Worm (Caenorhabditis elegans) whole organism, L4 larva: ENCODE data around the gene C16C8.14.
"Not testable (repeated sequence)": the region's sequence is repeated elsewhere in the genome, so short reads cannot be mapped to it uniquely, and the experiment has no call there.

Experiments
- T26A8.4 ChIP-seq: fragments of 200-800 bp; sonication (Bioruptor generic); IDR thresholded peaks from 2 replicates; pipeline ENCODE4 v1.3.6; 2022; ENCODE audit warnings: missing genetic modification characterization, missing compliant biosample characterization
- Y48G9A.11 ChIP-seq: fragments of 200-800 bp; sonication (Bioruptor generic); IDR thresholded peaks from 2 replicates; pipeline ENCODE4 v1.3.6; 2022; ENCODE audit warnings: missing genetic modification reagents, missing genetic modification characterization, missing compliant biosample characterization
- aha-1 ChIP-seq: fragments of 150-350 bp; peaks from one replicate; lab custom pipeline; 2014; ENCODE audit warnings: missing biosample characterization, missing genetic modification characterization
- ceh-28 ChIP-seq: fragments of 150-350 bp; optimal IDR thresholded peaks from 2 replicates; lab custom pipeline; 2014; ENCODE audit warnings: missing biosample characterization, missing genetic modification reagents, missing genetic modification characterization
- daf-12 ChIP-seq: fragments of 150-350 bp; optimal IDR thresholded peaks from 2 replicates; lab custom pipeline; 2014; ENCODE audit warnings: missing biosample characterization, missing genetic modification reagents, missing genetic modification characterization
- daf-19 ChIP-seq: fragments of 200-800 bp; sonication (Bioruptor generic); conservative IDR thresholded peaks from 2 replicates; pipeline ENCODE4 v1.3.6; 2022; ENCODE audit warnings: missing genetic modification characterization, missing compliant biosample characterization
- dmd-8 ChIP-seq: fragments of 200-800 bp; sonication (Bioruptor generic); IDR thresholded peaks from 2 replicates; pipeline ENCODE4 v1.3.6; 2022; ENCODE audit warnings: missing genetic modification characterization, missing compliant biosample characterization
- dmd-9 ChIP-seq: fragments of 200-800 bp; sonication (Bioruptor generic); IDR thresholded peaks from 2 replicates; pipeline ENCODE4 v1.3.6; 2022; ENCODE audit warnings: missing genetic modification reagents, missing genetic modification characterization, missing compliant biosample characterization
- dpl-1 ChIP-seq: fragments of 150-350 bp; optimal IDR thresholded peaks from 2 replicates; lab custom pipeline; 2014; ENCODE audit warnings: missing biosample characterization, missing genetic modification reagents, missing genetic modification characterization
- egl-43 ChIP-seq: fragments of 200-800 bp; sonication (Bioruptor generic); IDR thresholded peaks from 2 replicates; pipeline ENCODE4 v1.3.6; 2022; ENCODE audit warnings: missing genetic modification reagents, missing genetic modification characterization, missing compliant biosample characterization
- hlh-11 ChIP-seq: fragments of 200-800 bp; sonication (Bioruptor generic); optimal IDR thresholded peaks from 2 replicates; lab custom pipeline; 2018; ENCODE audit warnings: mild to moderate bottlenecking, missing genetic modification characterization, missing compliant biosample characterization
- jun-1 ChIP-seq: fragments of 150-350 bp; optimal IDR thresholded peaks from 2 replicates; lab custom pipeline; 2014; ENCODE audit warnings: missing biosample characterization, missing genetic modification reagents, missing genetic modification characterization
- lin-29 ChIP-seq: fragments of 200-800 bp; sonication (Bioruptor generic); IDR thresholded peaks from 2 replicates; pipeline ENCODE4 v1.3.6; 2022; ENCODE audit warnings: missing genetic modification reagents, missing genetic modification characterization, missing compliant biosample characterization
- madf-5 ChIP-seq, 2 experiments: fragments of 200-800 bp; sonication (Bioruptor generic); IDR thresholded peaks; 2 replicates each; pipeline ENCODE4 v1.3.6; 2022; ENCODE audit warnings: missing compliant biosample characterization in 2 of 2, missing genetic modification characterization in 2 of 2
- nhr-11 ChIP-seq: fragments of 150-350 bp; optimal IDR thresholded peaks from 2 replicates; lab custom pipeline; 2014; ENCODE audit warnings: missing biosample characterization, missing genetic modification characterization
- nhr-111 ChIP-seq: fragments of 200-800 bp; sonication (Bioruptor generic); optimal IDR thresholded peaks from 2 replicates; lab custom pipeline; 2018; ENCODE audit warnings: mild to moderate bottlenecking, missing genetic modification characterization, missing compliant biosample characterization
- nhr-28 ChIP-seq: fragments of 150-350 bp; optimal IDR thresholded peaks from 2 replicates; lab custom pipeline; 2014; ENCODE audit warnings: missing biosample characterization, missing genetic modification characterization
- nhr-42 ChIP-seq: fragments of 200-800 bp; sonication (Bioruptor generic); IDR thresholded peaks from 2 replicates; pipeline ENCODE4 v1.3.6; 2022; ENCODE audit warnings: missing genetic modification characterization, missing compliant biosample characterization
- nhr-6 ChIP-seq: fragments of 150-350 bp; optimal IDR thresholded peaks from 2 replicates; lab custom pipeline; 2014; ENCODE audit warnings: missing biosample characterization, missing genetic modification characterization
- php-3 ChIP-seq: fragments of 200-800 bp; sonication (Bioruptor generic); IDR thresholded peaks from 2 replicates; pipeline ENCODE4 v1.3.6; 2022; ENCODE audit warnings: missing genetic modification reagents, missing genetic modification characterization, missing compliant biosample characterization
- set-16 ChIP-seq: fragments of 200-800 bp; sonication (Bioruptor generic); IDR thresholded peaks from 2 replicates; pipeline ENCODE4 v1.3.6; 2022; ENCODE audit warnings: missing genetic modification reagents, missing genetic modification characterization, missing compliant biosample characterization
- snpc-4 ChIP-seq: fragments of 150-350 bp; optimal IDR thresholded peaks from 2 replicates; lab custom pipeline; 2014; ENCODE audit warnings: missing biosample characterization, missing genetic modification characterization
- spr-1 ChIP-seq: sonication (generic microtip); optimal IDR thresholded peaks from 2 replicates; lab custom pipeline; 2016; ENCODE audit warnings: mild to moderate bottlenecking, missing genetic modification characterization, missing compliant biosample characterization
- spr-3 ChIP-seq: fragments of 200-800 bp; sonication (Bioruptor generic); optimal IDR thresholded peaks from 2 replicates; lab custom pipeline; 2018; ENCODE audit warnings: mild to moderate bottlenecking, missing genetic modification characterization, missing compliant biosample characterization
- zfp-2 ChIP-seq: sonication (generic microtip); optimal IDR thresholded peaks from 2 replicates; lab custom pipeline; 2016; ENCODE audit warnings: mild to moderate bottlenecking, missing genetic modification characterization, missing compliant biosample characterization
- zfp-3 ChIP-seq: fragments of 200-800 bp; sonication (Bioruptor generic); conservative IDR thresholded peaks from 2 replicates; pipeline ENCODE4 v1.3.6; 2022; ENCODE audit warnings: missing genetic modification reagents, missing genetic modification characterization, missing compliant biosample characterization

C16C8.14 gene

DNA sequence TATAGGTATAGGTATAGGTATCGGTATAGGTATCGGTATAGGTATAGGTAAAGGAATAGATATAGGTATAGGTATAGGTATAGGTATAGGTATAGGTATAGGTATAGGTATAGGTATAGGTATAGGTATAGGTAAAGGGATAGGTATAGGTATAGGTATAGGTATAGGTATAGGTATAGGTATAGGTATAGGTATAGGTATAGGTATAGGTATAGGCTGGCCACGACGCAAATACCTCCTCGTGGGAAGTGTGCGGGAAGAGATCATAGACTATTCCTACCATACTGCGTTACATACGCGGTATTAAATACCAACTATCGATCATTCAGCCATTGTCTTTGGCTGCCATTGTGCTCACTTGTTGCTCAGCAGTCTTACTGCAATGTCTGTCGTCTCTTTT, 41.2 kb downstream of the C16C8.14 start, which contains the start of gene fbxb-112:
TSS of gene fbxb-112 (plus strand) at position 301 of the 400 bp plus-strand sequence.
- TF ChIP-seq nhr-6 (tag; lab: Kevin White, UChicago); ceh-28 (tag; lab: Kevin White, UChicago); aha-1: not testable (repeated sequence)

DNA sequence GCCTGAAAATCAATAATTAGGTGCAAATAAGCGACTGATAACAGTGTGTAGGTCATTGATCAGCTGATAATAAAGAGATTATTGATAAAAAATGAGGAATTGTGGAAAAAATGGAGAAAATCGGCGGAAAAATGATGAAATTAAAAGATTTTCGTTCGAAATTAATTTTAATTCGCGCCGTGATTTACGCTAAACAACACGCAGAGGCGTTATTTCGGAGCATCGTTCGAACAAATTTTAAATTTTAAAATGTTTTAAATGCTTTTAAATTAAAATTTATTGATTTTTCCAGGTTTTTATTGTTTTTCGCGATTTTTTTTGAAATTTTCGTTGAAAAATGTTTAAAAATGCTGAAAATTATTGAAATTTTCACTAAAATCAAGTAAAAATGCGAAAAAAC, 49.8 kb downstream of the C16C8.14 start, which contains the start of gene Y49F6B.9:
TSS of gene Y49F6B.9 (minus strand) at position 2 of the 400 bp plus-strand sequence.
- no peak for TF ChIP-seq daf-12 (tag; lab: Kevin White, UChicago)
- peak; percentile 94 for TF ChIP-seq Y48G9A.11 (GFP tag; lab: Robert Waterston, UW)
- no peak for TF ChIP-seq zfp-3 (GFP tag; lab: Robert Waterston, UW)
- peak; percentile 87 for TF ChIP-seq aha-1

DNA sequence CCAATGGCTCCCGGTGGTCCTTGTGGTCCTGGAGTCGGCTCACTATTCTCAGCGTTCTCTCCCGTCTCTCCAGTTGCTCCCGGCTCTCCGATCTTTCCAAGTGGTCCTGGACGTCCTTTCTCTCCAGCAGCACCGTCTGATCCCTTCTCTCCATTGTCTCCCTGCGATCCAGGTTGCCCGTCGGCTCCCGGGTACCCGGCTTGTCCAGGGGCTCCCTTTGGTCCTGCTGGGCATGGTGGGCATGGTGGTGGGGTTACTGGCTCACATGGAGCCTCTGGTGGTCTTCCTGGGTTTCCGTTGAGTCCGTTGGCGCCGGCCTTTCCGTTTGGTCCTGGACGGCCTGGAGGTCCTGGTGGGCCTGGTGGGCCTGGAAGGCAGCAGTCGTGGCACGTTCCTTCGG, 50.8 kb downstream of the C16C8.14 start:
- no peak for TF ChIP-seq nhr-28 (tag; lab: Kevin White, UChicago)
- no peak for TF ChIP-seq spr-3 (GFP tag; lab: Kevin White, UChicago)
- TF ChIP-seq nhr-42 (GFP tag; lab: Robert Waterston, UW): no peak
- TF ChIP-seq nhr-111 (GFP tag; lab: Kevin White, UChicago): peak; percentile 13
- no peak for TF ChIP-seq snpc-4 (tag; lab: Kevin White, UChicago)
- no peak for TF ChIP-seq hlh-11
- TF ChIP-seq spr-1 (tag; lab: Kevin White, UChicago): peak; percentile 7
- no peak for TF ChIP-seq daf-19 (GFP tag; lab: Robert Waterston, UW)
- TF ChIP-seq zfp-2 (tag; lab: Kevin White, UChicago): no peak
- no peak for TF ChIP-seq jun-1
- TF ChIP-seq nhr-11 (tag; lab: Kevin White, UChicago): no peak
- peak; percentile 57 for TF ChIP-seq T26A8.4 (GFP tag; lab: Robert Waterston, UW)
- peak; percentile 65; the same call in 1 of the 2 replicates for TF ChIP-seq egl-43
- TF ChIP-seq dmd-9 (GFP tag; lab: Robert Waterston, UW): no peak
- no peak for TF ChIP-seq dpl-1 (GFP tag; lab: Kevin White, UChicago)
- no peak for TF ChIP-seq dmd-8 (GFP tag; lab: Robert Waterston, UW)
- no peak for TF ChIP-seq lin-29 (GFP tag; lab: Robert Waterston, UW)
- TF ChIP-seq php-3 (GFP tag; lab: Robert Waterston, UW): peak; percentile 31; the same call in 1 of the 2 replicates
- TF ChIP-seq set-16 (GFP tag; lab: Robert Waterston, UW): peak; percentile 97
- TF ChIP-seq ceh-28 (tag; lab: Kevin White, UChicago): no peak
- TF ChIP-seq madf-5 (GFP tag; IDR thresholded peaks at IDR 0.05; lab: Robert Waterston, UW): no peak
